Fruit fly (Drosophila melanogaster): ENCODE results near the gene hdm.

- TF ChIP-seq CG8478 (optimal IDR thresholded peaks at IDR 0.05) (no peak), CTCF (optimal IDR thresholded peaks at IDR 0.05) (no peak)
Observed at dm6 chrX:7909069-7909389, 10.9 kb downstream of the hdm start.

Data from S2 (cell line).